Worm (Caenorhabditis elegans) whole organism, L2 larva: ENCODE data around the gene srh-19.

ENCODE experiments used
- aly-2 ChIP-seq: fragments of 150-350 bp; optimal IDR thresholded peaks from 2 replicates; lab custom pipeline; 2014; ENCODE audit warnings: missing biosample characterization, missing genetic modification characterization
- egl-27 ChIP-seq: sonication (generic microtip); optimal IDR thresholded peaks from 3 replicates; lab custom pipeline; 2017; ENCODE audit warnings: missing biosample characterization, missing genetic modification reagents, missing genetic modification characterization
- elt-3 ChIP-seq: sonication (generic microtip); optimal IDR thresholded peaks from 2 replicates; lab custom pipeline; 2017; ENCODE audit warnings: missing biosample characterization, missing genetic modification characterization
- mbf-1 ChIP-seq: sonication (generic microtip); optimal IDR thresholded peaks from 2 replicates; lab custom pipeline; 2017; ENCODE audit warnings: missing biosample characterization, missing genetic modification characterization
- mdl-1 ChIP-seq, 2 experiments: fragments of 150-350 bp in 1 of 2; sonication (generic microtip) in 1 of 2; optimal IDR thresholded peaks; 2 replicates each; lab custom pipeline; 2017; ENCODE audit warnings: missing biosample characterization in 2 of 2, missing genetic modification characterization in 2 of 2
- nhr-237 ChIP-seq: fragments of 150-350 bp; optimal IDR thresholded peaks from 2 replicates; lab custom pipeline; 2014; ENCODE audit warnings: missing biosample characterization, missing genetic modification characterization
- snpc-4 ChIP-seq: fragments of 150-350 bp; optimal IDR thresholded peaks from 2 replicates; lab custom pipeline; 2014; ENCODE audit warnings: missing biosample characterization, missing genetic modification characterization
- zag-1 ChIP-seq: fragments of 150-350 bp; optimal IDR thresholded peaks from 2 replicates; lab custom pipeline; 2014; ENCODE audit warnings: missing biosample characterization, missing genetic modification characterization
- ztf-11 ChIP-seq: sonication (generic microtip); optimal IDR thresholded peaks from 2 replicates; lab custom pipeline; 2017; ENCODE audit warnings: missing biosample characterization, missing genetic modification characterization

DNA sequence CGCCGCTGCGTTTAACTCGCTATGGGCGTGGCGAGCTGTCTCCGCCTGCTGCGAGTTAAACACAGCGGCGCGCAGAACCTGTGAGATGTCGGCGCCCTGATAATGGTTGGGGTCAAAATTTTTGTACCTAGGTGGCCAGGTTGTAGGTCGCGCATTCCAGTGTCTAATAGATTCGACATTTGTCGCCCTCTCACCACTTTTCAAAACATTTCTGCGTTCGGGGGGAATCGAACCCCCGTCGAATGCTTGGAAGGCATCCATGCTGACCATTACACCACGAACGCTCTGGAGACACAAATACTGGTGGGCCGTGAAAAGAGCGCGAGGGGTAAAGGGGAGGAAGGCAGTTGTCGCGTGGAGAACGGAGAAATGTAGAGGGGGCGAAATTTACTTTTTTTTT is 33.6 kb upstream of the srh-19 start:
- TF ChIP-seq nhr-237 (tag; lab: Kevin White, UChicago) (no peak), snpc-4 (tag; lab: Kevin White, UChicago) (peak; percentile 43), mdl-1 (tag; optimal IDR thresholded peaks at IDR 0.05; lab: Kevin White, UChicago) (peak in 1 of 2 experiments; percentile 33), zag-1 (tag; lab: Kevin White, UChicago) (peak; percentile 21), elt-3 (tag; lab: Kevin White, UChicago) (no peak), ztf-11 (tag; lab: Kevin White, UChicago) (no peak), egl-27 (tag; lab: Kevin White, UChicago) (no peak), mbf-1 (tag; lab: Kevin White, UChicago) (no peak), aly-2 (no peak)
